Worm (Caenorhabditis elegans): Measurements from ENCODE around the gene scc-2.

scc-2 gene

DNA sequence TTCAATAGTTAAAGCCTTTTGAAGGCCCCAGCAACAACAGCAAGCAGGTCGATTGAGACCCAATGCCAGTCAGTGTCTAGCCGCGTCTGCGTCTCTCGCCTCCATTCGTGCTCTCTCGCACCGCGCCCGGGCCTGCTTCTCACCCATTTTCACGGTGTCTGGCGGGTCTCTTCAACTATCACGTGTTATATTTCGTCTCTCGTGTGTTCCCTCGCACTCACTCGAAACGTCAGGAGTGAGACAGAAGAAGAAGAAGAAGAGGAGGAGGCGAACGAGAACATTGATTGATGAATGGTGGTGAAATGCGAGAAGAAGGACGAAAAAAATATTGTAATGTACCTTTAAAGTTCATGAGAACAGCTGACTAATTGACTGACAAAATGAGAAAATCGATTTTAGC, 42.3 kb downstream of the scc-2 start (continued):
- TF ChIP-seq nhr-80 (tag; optimal IDR thresholded peaks at IDR 0.05), result peak; percentile 67
- 0 out of 2 replicates have a peak, but pooled peaks have one; percentile 37 for TF ChIP-seq sea-2 (GFP tag; IDR thresholded peaks at IDR 0.05)
- TF ChIP-seq cebp-2 (GFP tag; IDR thresholded peaks at IDR 0.05), result no peak
- no peak for TF ChIP-seq ceh-40 (GFP tag; IDR thresholded peaks at IDR 0.05)
- TF ChIP-seq hsf-1 (GFP tag; IDR thresholded peaks at IDR 0.05), result 0 out of 2 replicates have a peak, but pooled peaks have one; percentile 44
- TF ChIP-seq mcd-1 (GFP tag; IDR thresholded peaks at IDR 0.05), result peak; percentile 84
- no peak for TF ChIP-seq C17E4.6 (GFP tag; IDR thresholded peaks at IDR 0.05)
- no peak for TF ChIP-seq lsy-27 (tag; optimal IDR thresholded peaks at IDR 0.05; ENCODE audit: borderline replicate concordance, insufficient read depth)
- TF ChIP-seq lir-1 (GFP tag; conservative IDR thresholded peaks at IDR 0.05), result 0 out of 2 replicates have a peak, but pooled peaks have one; percentile 39
- TF ChIP-seq chd-7 (tag; optimal IDR thresholded peaks at IDR 0.05), result peak; percentile 32
- TF ChIP-seq nfya-1 (tag; optimal IDR thresholded peaks at IDR 0.05; ENCODE audit: borderline replicate concordance, insufficient read depth), result no peak
- TF ChIP-seq ccch-3 (GFP tag; optimal IDR thresholded peaks at IDR 0.05), result no peak
- no peak for TF ChIP-seq ztf-3 (GFP tag; optimal IDR thresholded peaks at IDR 0.05)
- no peak for TF ChIP-seq unc-62 (GFP tag; optimal IDR thresholded peaks at IDR 0.05)
- TF ChIP-seq madf-6 (GFP tag; IDR thresholded peaks at IDR 0.05), result no peak
- peak; percentile 41 for TF ChIP-seq repo-1 (tag; optimal IDR thresholded peaks at IDR 0.05)
- TF ChIP-seq atf-7 (tag; optimal IDR thresholded peaks at IDR 0.05), result peak; percentile 46
- TF ChIP-seq somi-1 (GFP tag; optimal IDR thresholded peaks at IDR 0.05), result peak; percentile 79

DNA sequence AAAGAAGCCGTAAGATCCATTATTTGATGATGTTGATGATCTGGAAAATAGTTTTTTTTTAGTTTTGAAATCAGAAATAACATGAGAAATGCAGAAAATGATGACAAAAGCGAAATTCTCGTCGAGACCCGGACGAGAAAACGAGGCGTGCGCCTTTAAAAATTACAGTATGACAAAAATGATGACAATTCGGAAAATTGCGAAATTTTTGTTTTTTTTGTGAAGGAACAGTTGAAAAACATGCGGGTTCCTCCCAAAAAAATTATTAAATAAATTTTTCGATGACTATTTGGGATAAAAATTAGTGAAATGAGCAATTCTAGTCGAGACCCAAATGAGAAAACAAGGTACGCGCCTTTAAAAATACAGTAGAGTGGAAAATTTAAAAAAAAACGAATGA, 42.9 kb downstream of the scc-2 start, which contains the start of gene ubxn-3:
TSS of gene ubxn-3 (minus strand) at position 66 of the 400 bp plus-strand sequence.
- TF ChIP-seq ztf-26 (tag; optimal IDR thresholded peaks at IDR 0.05) (no peak), mel-28 (tag; optimal IDR thresholded peaks at IDR 0.05; ENCODE audit: borderline replicate concordance) (no peak), ztf-22 (GFP tag; optimal IDR thresholded peaks at IDR 0.05) (no peak), nfya-2 (GFP tag; IDR thresholded peaks at IDR 0.05) (no peak), B0035.1 (tag; optimal IDR thresholded peaks at IDR 0.05) (no peak), aptf-3 (GFP tag; IDR thresholded peaks at IDR 0.05) (no peak), die-1 (tag; optimal IDR thresholded peaks at IDR 0.05) (no peak), F49E8.2 (tag; optimal IDR thresholded peaks at IDR 0.05; ENCODE audit: insufficient read depth) (no peak), Y79H2A.3 (GFP tag; conservative IDR thresholded peaks at IDR 0.05) (no peak), mcd-1 (GFP tag; IDR thresholded peaks at IDR 0.05) (no peak), Y53F4B.3 (GFP tag; IDR thresholded peaks at IDR 0.05) (no peak), lsl-1 (GFP tag; optimal IDR thresholded peaks at IDR 0.05) (peak; percentile 90), tbp1 (GFP tag; optimal IDR thresholded peaks at IDR 0.05) (no peak), madf-10 (tag; optimal IDR thresholded peaks at IDR 0.05) (no peak), snpc-3.4 (tag; optimal IDR thresholded peaks at IDR 0.05) (no peak), Y53G8AR.9 (GFP tag; conservative IDR thresholded peaks at IDR 0.05) (no peak), pbrm-1 (GFP tag; IDR thresholded peaks at IDR 0.05) (no peak), let-607 (tag; optimal IDR thresholded peaks at IDR 0.05) (no peak), cebp-1 (GFP tag; IDR thresholded peaks at IDR 0.05) (no peak), cebp-1 (tag; optimal IDR thresholded peaks at IDR 0.05) (peak; percentile 35), madf-6 (GFP tag; IDR thresholded peaks at IDR 0.05) (peak; percentile 47; the same call in 1 of the 2 replicates), athp-1 (tag; optimal IDR thresholded peaks at IDR 0.05) (no peak), mxl-1 (tag; optimal IDR thresholded peaks at IDR 0.05) (no peak), F33H1.4 (GFP tag; IDR thresholded peaks at IDR 0.05) (peak; percentile 75), F52B5.7 (tag; optimal IDR thresholded peaks at IDR 0.05) (no peak), lsy-27 (tag; optimal IDR thresholded peaks at IDR 0.05; ENCODE audit: borderline replicate concordance, insufficient read depth) (no peak), ekl-4 (GFP tag; IDR thresholded peaks at IDR 0.05) (no peak), tlf-1 (GFP tag; optimal IDR thresholded peaks at IDR 0.05) (no peak), attf-5 (GFP tag; optimal IDR thresholded peaks at IDR 0.05) (no peak), C06A6.2 (GFP tag; conservative IDR thresholded peaks at IDR 0.05) (no peak), xnd-1 (tag; optimal IDR thresholded peaks at IDR 0.05) (peak; percentile 80), ets-4 (GFP tag; optimal IDR thresholded peaks at IDR 0.05) (no peak), K11D2.4 (GFP tag; IDR thresholded peaks at IDR 0.05) (no peak)

Measured in whole organism, young adult.